Worm (Caenorhabditis elegans) whole organism, young adult: Measurements from ENCODE around the gene chtb-3.

Experiments
- B0035.1 ChIP-seq: sonication (generic microtip); optimal IDR thresholded peaks from 2 replicates; lab custom pipeline; 2016; ENCODE audit warnings: missing genetic modification characterization, mild to moderate bottlenecking, missing compliant biosample characterization, missing genotype, missing genetic modification reagents
- C06A6.2 ChIP-seq: fragments of 200-800 bp; sonication (Bioruptor generic); conservative IDR thresholded peaks from 2 replicates; pipeline ENCODE4 v1.3.6; 2022; ENCODE audit warnings: missing genetic modification characterization, missing compliant biosample characterization
- C17E4.6 ChIP-seq: fragments of 200-800 bp; sonication (Bioruptor generic); IDR thresholded peaks from 2 replicates; pipeline ENCODE4 v1.3.6; 2022; ENCODE audit warnings: missing genetic modification reagents, missing genetic modification characterization, missing compliant biosample characterization
- D2030.7 ChIP-seq: fragments of 200-800 bp; sonication (Bioruptor generic); IDR thresholded peaks from 2 replicates; pipeline ENCODE4 v1.3.6; 2022; ENCODE audit warnings: missing genetic modification reagents, missing genetic modification characterization, missing compliant biosample characterization
- F10E7.11 ChIP-seq: sonication (generic microtip); optimal IDR thresholded peaks from 2 replicates; lab custom pipeline; 2017; ENCODE audit warnings: mild to moderate bottlenecking, missing genetic modification characterization, moderate library complexity, missing compliant biosample characterization
- F37B4.10 ChIP-seq: fragments of 200-800 bp; sonication (Bioruptor generic); IDR thresholded peaks from 2 replicates; pipeline ENCODE4 v1.3.6; 2022; ENCODE audit warnings: missing genetic modification characterization, missing compliant biosample characterization
- F55B11.4 ChIP-seq: sonication (generic microtip); optimal IDR thresholded peaks from 2 replicates; lab custom pipeline; 2016; ENCODE audit warnings: missing compliant biosample characterization, missing genetic modification characterization, borderline replicate concordance; ENCODE audit not compliant: insufficient read depth
- F57A8.1 ChIP-seq: fragments of 200-800 bp; sonication (Bioruptor generic); optimal IDR thresholded peaks from 2 replicates; lab custom pipeline; 2018; ENCODE audit warnings: mild to moderate bottlenecking, missing genetic modification characterization, moderate library complexity, missing compliant biosample characterization
- K11D2.4 ChIP-seq: fragments of 200-800 bp; sonication (Bioruptor generic); IDR thresholded peaks from 2 replicates; pipeline ENCODE4 v1.3.6; 2022; ENCODE audit warnings: missing genetic modification reagents, missing genetic modification characterization, missing compliant biosample characterization
- K12H6.12 ChIP-seq: fragments of 200-800 bp; sonication (Bioruptor generic); optimal IDR thresholded peaks from 2 replicates; lab custom pipeline; 2018; ENCODE audit warnings: mild to moderate bottlenecking, missing genetic modification characterization, missing compliant biosample characterization
- T26A5.8 ChIP-seq: sonication (generic microtip); optimal IDR thresholded peaks from 2 replicates; lab custom pipeline; 2016; ENCODE audit warnings: missing genetic modification characterization, missing compliant biosample characterization
- Y56A3A.18 ChIP-seq: fragments of 200-800 bp; sonication (Bioruptor generic); IDR thresholded peaks from 2 replicates; pipeline ENCODE4 v1.3.6; 2022; ENCODE audit warnings: missing genetic modification reagents, missing genetic modification characterization, missing compliant biosample characterization
- ZK185.1 ChIP-seq: sonication (generic microtip); optimal IDR thresholded peaks from 2 replicates; lab custom pipeline; 2016; ENCODE audit warnings: mild to moderate bottlenecking, missing genetic modification characterization, missing compliant biosample characterization; ENCODE audit not compliant: poor library complexity, severe bottlenecking
- ama-1 ChIP-seq, 3 experiments: fragments of 150-350 bp in 1 of 3; sonication (generic microtip) in 2 of 3; optimal IDR thresholded peaks; 2 replicates each; lab custom pipeline; 2014 to 2018; ENCODE audit warnings: missing biosample characterization in 2 of 3, missing genetic modification characterization in 2 of 3, missing genetic modification reagents in 2 of 3
- aptf-2 ChIP-seq: fragments of 200-800 bp; sonication (Bioruptor generic); conservative IDR thresholded peaks from 2 replicates; pipeline ENCODE4 v1.3.6; 2022; ENCODE audit warnings: missing genetic modification reagents, missing genetic modification characterization, missing compliant biosample characterization
- aptf-3 ChIP-seq: fragments of 200-800 bp; sonication (Bioruptor generic); IDR thresholded peaks from 2 replicates; pipeline ENCODE4 v1.3.6; 2022; ENCODE audit warnings: missing genetic modification characterization, missing compliant biosample characterization
- attf-5 ChIP-seq: fragments of 200-800 bp; sonication (Bioruptor generic); optimal IDR thresholded peaks from 2 replicates; lab custom pipeline; 2018; ENCODE audit warnings: mild to moderate bottlenecking, missing genetic modification characterization, missing compliant biosample characterization
- attf-6 ChIP-seq: fragments of 200-800 bp; sonication (Bioruptor generic); IDR thresholded peaks from 2 replicates; pipeline ENCODE4 v1.3.6; 2022; ENCODE audit warnings: missing genetic modification reagents, missing genetic modification characterization, missing compliant biosample characterization
- bed-2 ChIP-seq: fragments of 200-800 bp; sonication (Bioruptor generic); IDR thresholded peaks from 2 replicates; pipeline ENCODE4 v1.3.6; 2022; ENCODE audit warnings: missing genetic modification reagents, missing genetic modification characterization, missing compliant biosample characterization
- cebp-2 ChIP-seq: fragments of 200-800 bp; sonication (Bioruptor generic); IDR thresholded peaks from 2 replicates; pipeline ENCODE4 v1.3.6; 2022; ENCODE audit warnings: missing genetic modification characterization, missing compliant biosample characterization
- ceh-27 ChIP-seq: fragments of 200-800 bp; sonication (Bioruptor generic); optimal IDR thresholded peaks from 2 replicates; lab custom pipeline; 2018; ENCODE audit warnings: mild to moderate bottlenecking, missing genetic modification characterization, moderate library complexity, missing compliant biosample characterization
- ceh-91 ChIP-seq: fragments of 200-800 bp; sonication (Bioruptor generic); IDR thresholded peaks from 2 replicates; pipeline ENCODE4 v1.3.6; 2022; ENCODE audit warnings: missing genetic modification reagents, missing genetic modification characterization, missing compliant biosample characterization
- chd-7 ChIP-seq: sonication (generic microtip); optimal IDR thresholded peaks from 2 replicates; lab custom pipeline; 2016; ENCODE audit warnings: mild to moderate bottlenecking, missing genetic modification characterization, moderate library complexity, missing compliant biosample characterization
- die-1 ChIP-seq: sonication (generic microtip); optimal IDR thresholded peaks from 2 replicates; lab custom pipeline; 2016; ENCODE audit warnings: missing genotype, mild to moderate bottlenecking, missing genetic modification characterization, missing compliant biosample characterization
- dox-1 ChIP-seq: fragments of 200-800 bp; sonication (Bioruptor generic); IDR thresholded peaks from 2 replicates; pipeline ENCODE4 v1.3.6; 2022; ENCODE audit warnings: missing genetic modification reagents, missing genetic modification characterization, missing compliant biosample characterization
- dpl-1 ChIP-seq: fragments of 150-350 bp; optimal IDR thresholded peaks from 2 replicates; lab custom pipeline; 2014; ENCODE audit warnings: missing biosample characterization, missing genetic modification reagents, missing genetic modification characterization
- egrh-3 ChIP-seq: fragments of 200-800 bp; sonication (Bioruptor generic); IDR thresholded peaks from 2 replicates; pipeline ENCODE4 v1.3.6; 2022; ENCODE audit warnings: missing genetic modification reagents, missing genetic modification characterization, missing compliant biosample characterization
- ekl-4 ChIP-seq: fragments of 200-800 bp; sonication (Bioruptor generic); IDR thresholded peaks from 2 replicates; pipeline ENCODE4 v1.3.6; 2022; ENCODE audit warnings: missing genetic modification reagents, missing genetic modification characterization, missing compliant biosample characterization
- fkh-3 ChIP-seq: sonication (generic microtip); optimal IDR thresholded peaks from 2 replicates; lab custom pipeline; 2016; ENCODE audit warnings: mild to moderate bottlenecking, missing genetic modification characterization, missing compliant biosample characterization
- him-1 ChIP-seq: sonication (generic microtip); optimal IDR thresholded peaks from 2 replicates; lab custom pipeline; 2016; ENCODE audit warnings: missing genotype, missing genetic modification reagents, missing genetic modification characterization, missing compliant biosample characterization
- hmg-1.2 ChIP-seq: fragments of 200-800 bp; sonication (Bioruptor generic); IDR thresholded peaks from 2 replicates; pipeline ENCODE4 v1.3.6; 2022; ENCODE audit warnings: missing genetic modification reagents, missing genetic modification characterization, missing compliant biosample characterization
- hsf-1 ChIP-seq: fragments of 200-800 bp; sonication (Bioruptor generic); IDR thresholded peaks from 2 replicates; pipeline ENCODE4 v1.3.6; 2022; ENCODE audit warnings: missing genetic modification reagents, missing genetic modification characterization, missing compliant biosample characterization
- lag-1 ChIP-seq: fragments of 200-800 bp; sonication (Bioruptor generic); IDR thresholded peaks from 2 replicates; pipeline ENCODE4 v1.3.6; 2022; ENCODE audit warnings: missing genetic modification reagents, missing genetic modification characterization, missing compliant biosample characterization
- lsl-1 ChIP-seq: fragments of 200-800 bp; sonication (Bioruptor generic); optimal IDR thresholded peaks from 2 replicates; lab custom pipeline; 2018; ENCODE audit warnings: mild to moderate bottlenecking, missing genetic modification characterization, moderate library complexity, missing compliant biosample characterization
- mel-28 ChIP-seq: sonication (generic microtip); optimal IDR thresholded peaks from 2 replicates; lab custom pipeline; 2016; ENCODE audit warnings: borderline replicate concordance, mild to moderate bottlenecking, missing genetic modification characterization, missing compliant biosample characterization
- mes-4 ChIP-seq: sonication (generic microtip); optimal IDR thresholded peaks from 2 replicates; lab custom pipeline; 2016; ENCODE audit warnings: missing genotype, missing genetic modification characterization, missing compliant biosample characterization
- nhr-27 ChIP-seq: fragments of 200-800 bp; sonication (Bioruptor generic); optimal IDR thresholded peaks from 2 replicates; lab custom pipeline; 2018; ENCODE audit warnings: mild to moderate bottlenecking, missing genetic modification characterization, moderate library complexity, missing compliant biosample characterization
- pha-4 ChIP-seq: fragments of 150-350 bp; sonication (generic microtip); optimal IDR thresholded peaks from 2 replicates; lab custom pipeline; 2014; ENCODE audit warnings: missing biosample characterization, missing genetic modification reagents, missing genetic modification characterization
- rcor-1 ChIP-seq: fragments of 200-800 bp; sonication (Bioruptor generic); IDR thresholded peaks from 2 replicates; pipeline ENCODE4 v1.3.6; 2022; ENCODE audit warnings: missing genetic modification reagents, missing genetic modification characterization, missing compliant biosample characterization
- sdz-38 ChIP-seq: sonication (generic microtip); optimal IDR thresholded peaks from 2 replicates; lab custom pipeline; 2016; ENCODE audit warnings: missing genotype, missing genetic modification characterization, missing compliant biosample characterization
- sptf-2 ChIP-seq: fragments of 200-800 bp; sonication (Bioruptor generic); optimal IDR thresholded peaks from 2 replicates; lab custom pipeline; 2018; ENCODE audit warnings: mild to moderate bottlenecking, missing genetic modification characterization, missing compliant biosample characterization
- tbx-9 ChIP-seq: sonication (generic microtip); optimal IDR thresholded peaks from 2 replicates; lab custom pipeline; 2016; ENCODE audit warnings: borderline replicate concordance, missing genetic modification characterization, inconsistent platforms, missing compliant biosample characterization
- unc-130 ChIP-seq: sonication (generic microtip); optimal IDR thresholded peaks from 2 replicates; lab custom pipeline; 2016; ENCODE audit warnings: missing genetic modification reagents, missing genetic modification characterization, missing compliant biosample characterization
- xnd-1 ChIP-seq: sonication (generic microtip); optimal IDR thresholded peaks from 2 replicates; lab custom pipeline; 2016; ENCODE audit warnings: missing genotype, missing genetic modification reagents, missing genetic modification characterization, missing compliant biosample characterization
- zfh-2 ChIP-seq: fragments of 200-800 bp; sonication (Bioruptor generic); conservative IDR thresholded peaks from 2 replicates; pipeline ENCODE4 v1.3.6; 2022; ENCODE audit warnings: missing genetic modification reagents, missing genetic modification characterization, missing compliant biosample characterization
- ztf-18 ChIP-seq: sonication (generic microtip); optimal IDR thresholded peaks from 2 replicates; lab custom pipeline; 2016; ENCODE audit warnings: missing genotype, mild to moderate bottlenecking, missing genetic modification characterization, missing compliant biosample characterization
- ztf-26 ChIP-seq: sonication (generic microtip); optimal IDR thresholded peaks from 2 replicates; lab custom pipeline; 2017; ENCODE audit warnings: missing genetic modification characterization, missing compliant biosample characterization
- ztf-6 ChIP-seq: fragments of 200-800 bp; sonication (Bioruptor generic); IDR thresholded peaks from 2 replicates; pipeline ENCODE4 v1.3.6; 2022; ENCODE audit warnings: missing genetic modification reagents, missing genetic modification characterization, missing compliant biosample characterization

The chtb-3 gene

DNA sequence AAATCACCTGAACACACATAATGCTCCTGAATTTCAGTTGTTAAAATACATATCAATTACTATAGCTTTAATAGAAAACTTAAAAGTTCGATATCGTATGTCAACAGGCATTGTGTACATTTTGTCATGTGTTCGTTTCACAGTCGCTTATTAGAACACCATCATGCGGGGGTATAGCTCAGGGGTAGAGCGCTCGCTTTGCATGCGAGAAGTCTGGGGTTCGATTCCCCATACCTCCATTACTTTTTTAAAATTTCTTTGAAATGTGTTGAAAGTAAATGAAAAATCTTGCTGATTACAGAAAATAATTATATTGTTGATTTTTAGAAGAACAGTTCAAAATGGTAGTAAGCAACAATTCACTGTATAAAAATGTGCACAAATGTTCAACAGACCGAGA lies 33.3 kb downstream of the chtb-3 start (continued):
- TF ChIP-seq K11D2.4 (GFP tag; lab: Robert Waterston, UW) (no peak), dpl-1 (GFP tag; lab: Kevin White, UChicago) (no peak), F57A8.1 (GFP tag; lab: Kevin White, UChicago) (peak; percentile 71), attf-5 (peak; percentile 56), tbx-9 (tag; lab: Kevin White, UChicago) (no peak), xnd-1 (tag; lab: Kevin White, UChicago) (no peak), K12H6.12 (tag; lab: Kevin White, UChicago) (no peak), dox-1 (GFP tag; lab: Robert Waterston, UW) (peak; percentile 62; the same call in 1 of the 2 replicates), sdz-38 (tag; lab: Kevin White, UChicago) (no peak), die-1 (peak; percentile 90), lsl-1 (peak; percentile 3), him-1 (tag; lab: Kevin White, UChicago) (peak; percentile 97), T26A5.8 (peak; percentile 54), aptf-2 (GFP tag; lab: Robert Waterston, UW) (no peak), nhr-27 (tag; lab: Kevin White, UChicago) (peak; percentile 16), rcor-1 (GFP tag; lab: Robert Waterston, UW) (peak; percentile 60; the same call in 1 of the 2 replicates), sptf-2 (GFP tag; lab: Kevin White, UChicago) (peak; percentile 75), F10E7.11 (tag; lab: Kevin White, UChicago) (no peak), lag-1 (GFP tag; lab: Robert Waterston, UW) (no peak), mes-4 (tag; lab: Kevin White, UChicago) (peak; percentile 43), F37B4.10 (GFP tag; lab: Robert Waterston, UW) (no peak), ceh-91 (GFP tag; lab: Robert Waterston, UW) (no peak), zfh-2 (GFP tag; lab: Robert Waterston, UW) (no peak), attf-6 (GFP tag; lab: Robert Waterston, UW) (peak; percentile 60; the same call in 1 of the 2 replicates), ama-1 (optimal IDR thresholded peaks at IDR 0.05; lab: Kevin White, UChicago) (no peak), ama-1 (GFP tag; optimal IDR thresholded peaks at IDR 0.05; lab: Kevin White, UChicago) (peak; percentile 67 to 84), ztf-18 (tag; lab: Kevin White, UChicago) (peak; percentile 69), fkh-3 (tag; lab: Kevin White, UChicago) (peak; percentile 66), F55B11.4 (tag; lab: Kevin White, UChicago) (no peak), aptf-3 (GFP tag; lab: Robert Waterston, UW) (0 out of 2 replicates have a peak, but pooled peaks have one; percentile 24), ztf-6 (GFP tag; lab: Robert Waterston, UW) (no peak), ZK185.1 (peak; percentile 83)
- TF ChIP-seq, all 124 proteins: peak for 73

DNA sequence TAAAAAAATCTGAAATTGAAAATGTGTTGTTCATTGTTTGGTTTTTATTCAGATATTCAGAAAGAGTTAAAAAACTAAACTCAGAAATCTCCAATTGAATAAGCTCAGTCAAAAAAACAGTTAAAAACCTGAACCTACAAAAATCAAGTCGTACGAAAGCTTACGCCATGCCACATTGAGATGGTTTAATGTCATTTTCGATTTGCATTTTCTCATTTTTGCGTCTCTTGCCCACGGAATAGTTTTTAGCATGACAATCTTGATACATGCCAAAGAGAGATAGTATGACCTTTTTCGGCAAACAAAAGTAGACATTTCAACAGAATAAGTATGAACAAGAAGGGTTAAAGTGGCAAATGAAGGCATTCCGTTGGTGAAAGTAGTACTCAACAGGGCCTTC lies 38.4 kb downstream of the chtb-3 start:
- no peak for TF ChIP-seq sptf-2 (GFP tag; lab: Kevin White, UChicago)
- TF ChIP-seq F57A8.1 (GFP tag; lab: Kevin White, UChicago), result no peak
- no peak for TF ChIP-seq mel-28
- no peak for TF ChIP-seq unc-130 (GFP tag; lab: Kevin White, UChicago)
- no peak for TF ChIP-seq Y56A3A.18 (GFP tag; lab: Robert Waterston, UW)
- TF ChIP-seq B0035.1, result no peak
- TF ChIP-seq ceh-27 (GFP tag; lab: Kevin White, UChicago), result no peak
- no peak for TF ChIP-seq ekl-4 (GFP tag; lab: Robert Waterston, UW)
- no peak for TF ChIP-seq ztf-26
- TF ChIP-seq egrh-3, result no peak
- no peak for TF ChIP-seq bed-2
- no peak for TF ChIP-seq C06A6.2 (GFP tag; lab: Robert Waterston, UW)
- no peak for TF ChIP-seq chd-7
- no peak for TF ChIP-seq D2030.7 (GFP tag; lab: Robert Waterston, UW)
- no peak for TF ChIP-seq cebp-2
- no peak for TF ChIP-seq hmg-1.2 (GFP tag; lab: Robert Waterston, UW)
- TF ChIP-seq C17E4.6, result no peak
- no peak for TF ChIP-seq hsf-1 (GFP tag; lab: Robert Waterston, UW)
- TF ChIP-seq pha-4, result no peak
- TF ChIP-seq ceh-91 (GFP tag; lab: Robert Waterston, UW), result no peak
